Fruit fly (Drosophila melanogaster) whole organism, adult: Measurements from ENCODE around the gene CG9123.

Source experiments
- CG1620 ChIP-seq: fragments of 200-800 bp; sonication (Bioruptor generic); optimal IDR thresholded peaks from 2 replicates; lab custom pipeline; 2016; ENCODE audit warnings: missing biosample characterization, missing genetic modification characterization
- kay ChIP-seq: fragments of 200-800 bp; sonication (Bioruptor generic); peaks from one replicate; lab custom pipeline; 2016; ENCODE audit warnings: missing biosample characterization, missing genetic modification characterization, borderline replicate concordance
- toe ChIP-seq: fragments of 200-800 bp; sonication (Bioruptor generic); optimal IDR thresholded peaks from 2 replicates; lab custom pipeline; 2016; ENCODE audit warnings: missing biosample characterization, missing genetic modification characterization

DNA sequence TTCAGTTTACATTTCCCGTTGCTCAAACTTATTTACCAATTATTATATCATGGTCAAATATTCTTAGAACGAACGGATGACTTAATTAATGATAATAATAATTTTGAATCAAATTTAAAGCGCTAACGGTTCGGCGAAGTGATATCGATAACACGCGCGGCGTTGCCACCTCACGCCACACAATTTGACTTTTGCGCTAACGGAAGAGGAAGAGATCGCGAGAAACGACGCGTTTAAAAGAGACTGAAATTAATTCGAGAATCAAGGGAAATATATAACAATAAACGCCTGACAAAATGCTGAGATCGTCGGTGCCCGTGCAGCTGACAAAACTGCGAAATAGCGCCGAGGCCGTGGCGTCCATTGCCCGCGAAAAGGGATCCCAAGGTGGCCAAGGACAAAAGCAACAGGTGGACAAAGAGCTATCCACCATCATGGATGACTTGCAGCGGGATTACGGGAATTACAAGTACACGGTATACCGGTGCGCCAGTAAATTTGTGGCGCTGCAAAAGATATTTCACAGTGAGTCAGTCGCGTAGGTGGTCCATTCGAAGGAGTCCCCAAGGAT is 13.7 kb downstream of the CG9123 start, which contains the start of gene dah:
- TF ChIP-seq kay (GFP tag; lab: Kevin White, UChicago) = no peak
- no peak for TF ChIP-seq toe (GFP tag; lab: Kevin White, UChicago)
- no peak for TF ChIP-seq CG1620 (GFP tag; lab: Kevin White, UChicago)
